Worm (Caenorhabditis elegans) whole organism, mixed stage, embryonic: Measurements from ENCODE around the gene Y37E11AL.1.

Source experiments
- M03D4.4 ChIP-seq: sonication (generic microtip); optimal IDR thresholded peaks from 2 replicates; lab custom pipeline; 2017; ENCODE audit warnings: mild to moderate bottlenecking, missing genetic modification characterization, missing compliant biosample characterization
- bed-3 ChIP-seq: fragments of 200-800 bp; sonication (Bioruptor generic); optimal IDR thresholded peaks from 3 replicates; lab custom pipeline; 2018; ENCODE audit warnings: mild to moderate bottlenecking, missing genetic modification characterization, moderate library complexity, missing compliant biosample characterization
- blmp-1 ChIP-seq: fragments of 150-350 bp; optimal IDR thresholded peaks from 2 replicates; lab custom pipeline; 2014; ENCODE audit warnings: missing biosample characterization, missing genetic modification characterization
- ceh-39 ChIP-seq: fragments of 150-350 bp; optimal IDR thresholded peaks from 2 replicates; lab custom pipeline; 2014; ENCODE audit warnings: missing biosample characterization, missing genetic modification characterization
- ceh-43 ChIP-seq: fragments of 200-800 bp; sonication (Bioruptor generic); optimal IDR thresholded peaks from 2 replicates; lab custom pipeline; 2018; ENCODE audit warnings: mild to moderate bottlenecking, missing genetic modification characterization, moderate library complexity, missing compliant biosample characterization
- ceh-83 ChIP-seq: fragments of 200-800 bp; sonication (Bioruptor generic); optimal IDR thresholded peaks from 2 replicates; lab custom pipeline; 2018; ENCODE audit warnings: mild to moderate bottlenecking, missing genetic modification characterization, missing compliant biosample characterization
- ces-1 ChIP-seq: fragments of 150-350 bp; optimal IDR thresholded peaks from 2 replicates; lab custom pipeline; 2014; ENCODE audit warnings: missing biosample characterization, missing genetic modification reagents, missing genetic modification characterization
- cnd-1 ChIP-seq: fragments of 200-800 bp; sonication (Bioruptor generic); optimal IDR thresholded peaks from 2 replicates; lab custom pipeline; 2018; ENCODE audit warnings: mild to moderate bottlenecking, missing genetic modification characterization, missing compliant biosample characterization
- drap-1 ChIP-seq: fragments of 200-800 bp; sonication (Bioruptor generic); optimal IDR thresholded peaks from 3 replicates; lab custom pipeline; 2018; ENCODE audit warnings: mild to moderate bottlenecking, missing genetic modification characterization, missing compliant biosample characterization
- elt-1 ChIP-seq: sonication (generic microtip); optimal IDR thresholded peaks from 2 replicates; lab custom pipeline; 2017; ENCODE audit warnings: missing genetic modification characterization, mild to moderate bottlenecking, missing compliant biosample characterization, antibody characterized with exemption, moderate library complexity, borderline replicate concordance; ENCODE audit not compliant: insufficient read depth
- elt-3 ChIP-seq: fragments of 150-350 bp; optimal IDR thresholded peaks from 2 replicates; lab custom pipeline; 2014; ENCODE audit warnings: missing biosample characterization, missing genetic modification characterization
- flh-1 ChIP-seq: fragments of 200-800 bp; sonication (Bioruptor generic); optimal IDR thresholded peaks from 2 replicates; lab custom pipeline; 2018; ENCODE audit warnings: mild to moderate bottlenecking, missing genetic modification characterization, moderate library complexity, missing compliant biosample characterization
- hlh-1 ChIP-seq: fragments of 150-350 bp; optimal IDR thresholded peaks from 2 replicates; lab custom pipeline; 2014; ENCODE audit warnings: missing biosample characterization, missing genetic modification reagents, missing genetic modification characterization
- lin-13 ChIP-seq: fragments of 150-350 bp; optimal IDR thresholded peaks from 2 replicates; lab custom pipeline; 2014; ENCODE audit warnings: missing biosample characterization, missing genetic modification characterization
- lin-32 ChIP-seq: fragments of 200-800 bp; sonication (Bioruptor generic); optimal IDR thresholded peaks from 2 replicates; lab custom pipeline; 2018; ENCODE audit warnings: mild to moderate bottlenecking, missing genetic modification characterization, missing compliant biosample characterization
- lsy-2 ChIP-seq: fragments of 150-350 bp; optimal IDR thresholded peaks from 2 replicates; lab custom pipeline; 2014; ENCODE audit warnings: missing biosample characterization, missing genetic modification characterization
- mab-5 ChIP-seq: fragments of 150-350 bp; optimal IDR thresholded peaks from 2 replicates; lab custom pipeline; 2014; ENCODE audit warnings: missing biosample characterization, missing genetic modification characterization
- mep-1 ChIP-seq: fragments of 150-350 bp; optimal IDR thresholded peaks from 2 replicates; lab custom pipeline; 2017; ENCODE audit warnings: missing biosample characterization, missing genetic modification reagents, missing genetic modification characterization, inconsistent platforms
- mls-2 ChIP-seq: sonication (generic microtip); optimal IDR thresholded peaks from 2 replicates; lab custom pipeline; 2016; ENCODE audit warnings: mild to moderate bottlenecking, missing genetic modification characterization, moderate library complexity, missing compliant biosample characterization
- nhr-12 ChIP-seq: fragments of 150-350 bp; optimal IDR thresholded peaks from 2 replicates; lab custom pipeline; 2014; ENCODE audit warnings: missing biosample characterization, missing genetic modification characterization
- nhr-2 ChIP-seq: fragments of 150-350 bp; optimal IDR thresholded peaks from 2 replicates; lab custom pipeline; 2014; ENCODE audit warnings: missing biosample characterization, missing genetic modification characterization
- nhr-237 ChIP-seq: fragments of 150-350 bp; optimal IDR thresholded peaks from 2 replicates; lab custom pipeline; 2014; ENCODE audit warnings: missing biosample characterization, missing genetic modification characterization
- nhr-28 ChIP-seq: fragments of 150-350 bp; optimal IDR thresholded peaks from 2 replicates; lab custom pipeline; 2014; ENCODE audit warnings: missing biosample characterization, missing genetic modification characterization
- nhr-76 ChIP-seq: sonication (generic microtip); optimal IDR thresholded peaks from 2 replicates; lab custom pipeline; 2017; ENCODE audit warnings: missing biosample characterization, missing genetic modification characterization
- pha-4 ChIP-seq: fragments of 150-350 bp; optimal IDR thresholded peaks from 2 replicates; lab custom pipeline; 2018; ENCODE audit warnings: missing biosample characterization, missing genetic modification reagents, missing genetic modification characterization
- sem-2 ChIP-seq: fragments of 200-800 bp; sonication (Bioruptor generic); optimal IDR thresholded peaks from 2 replicates; lab custom pipeline; 2018; ENCODE audit warnings: mild to moderate bottlenecking, missing genetic modification characterization, missing compliant biosample characterization
- snpc-4 ChIP-seq: fragments of 150-350 bp; optimal IDR thresholded peaks from 2 replicates; lab custom pipeline; 2014; ENCODE audit warnings: missing biosample characterization, missing genetic modification characterization
- sptf-1 ChIP-seq: sonication (generic microtip); optimal IDR thresholded peaks from 2 replicates; lab custom pipeline; 2017; ENCODE audit warnings: mild to moderate bottlenecking, missing genetic modification characterization, moderate library complexity, missing compliant biosample characterization
- tbx-8 ChIP-seq: fragments of 200-800 bp; sonication (Bioruptor generic); optimal IDR thresholded peaks from 2 replicates; lab custom pipeline; 2018; ENCODE audit warnings: mild to moderate bottlenecking, missing genetic modification characterization, moderate library complexity, missing compliant biosample characterization
- unc-120 ChIP-seq: sonication (generic microtip); optimal IDR thresholded peaks from 2 replicates; lab custom pipeline; 2017; ENCODE audit warnings: missing genetic modification characterization, missing compliant biosample characterization; ENCODE audit not compliant: poor library complexity, severe bottlenecking
- unc-39 ChIP-seq: fragments of 150-350 bp; optimal IDR thresholded peaks from 2 replicates; lab custom pipeline; 2014; ENCODE audit warnings: missing biosample characterization, missing genetic modification characterization
- unc-62 ChIP-seq: fragments of 150-350 bp; optimal IDR thresholded peaks from 2 replicates; lab custom pipeline; 2014; ENCODE audit warnings: missing biosample characterization, missing genetic modification reagents, missing genetic modification characterization
- zip-8 ChIP-seq: fragments of 150-350 bp; optimal IDR thresholded peaks from 2 replicates; lab custom pipeline; 2014; ENCODE audit warnings: missing biosample characterization, missing genetic modification characterization
- ztf-11 ChIP-seq: fragments of 150-350 bp; optimal IDR thresholded peaks from 2 replicates; lab custom pipeline; 2014; ENCODE audit warnings: missing biosample characterization, missing genetic modification characterization

The Y37E11AL.1 gene

DNA sequence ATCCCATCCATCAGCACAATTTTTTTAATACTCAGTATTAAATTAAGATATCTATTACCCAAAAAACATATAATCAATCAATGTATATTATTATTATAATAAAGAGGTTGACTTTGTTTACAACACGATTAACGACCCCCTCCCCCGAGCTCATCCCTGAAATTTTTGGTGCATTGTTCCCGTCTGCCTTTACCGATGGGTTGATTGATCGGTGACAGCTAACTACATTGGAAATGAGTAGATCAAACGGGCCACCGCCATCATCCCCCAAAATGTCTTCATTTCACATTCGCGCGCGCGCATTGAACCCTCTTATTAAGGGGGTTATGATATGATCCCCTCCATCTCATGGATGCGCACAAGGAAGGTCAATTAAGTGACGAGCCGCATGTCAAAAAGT is 50.5 kb downstream of the Y37E11AL.1 start:
- peak; percentile 74 for TF ChIP-seq unc-62 (GFP tag; lab: Kevin White, UChicago)
- TF ChIP-seq mep-1 (tag; lab: Kevin White, UChicago): no peak
- TF ChIP-seq elt-1: no peak
- no peak for TF ChIP-seq ceh-39 (tag; lab: Kevin White, UChicago)

DNA sequence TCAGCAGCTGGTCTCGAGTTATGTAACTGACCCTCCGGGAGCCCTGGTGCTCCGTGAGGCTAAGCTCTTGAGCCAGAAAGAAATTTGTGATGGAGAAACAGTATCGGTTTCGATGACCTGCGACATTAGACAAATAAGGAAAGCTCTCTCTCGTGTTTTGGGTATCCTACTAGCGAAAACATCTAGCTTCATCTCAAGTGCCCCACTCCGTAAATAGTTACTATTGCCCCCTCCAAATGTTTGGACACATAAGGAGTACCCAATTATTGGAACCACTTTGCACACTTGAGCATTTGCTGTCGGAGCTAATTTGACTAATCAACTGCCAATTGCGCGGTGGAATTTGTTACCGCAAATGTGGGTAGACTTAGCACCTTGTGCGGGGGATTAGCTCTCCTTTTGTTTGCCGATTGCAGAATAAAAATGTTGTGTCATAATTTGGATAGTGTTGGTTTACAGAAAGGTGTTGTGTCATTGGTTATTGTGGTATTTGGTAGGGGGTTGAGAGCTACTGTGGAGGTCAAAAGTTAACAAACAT is 54.8 kb downstream of the Y37E11AL.1 start:
- TF ChIP-seq drap-1 (GFP tag; lab: Kevin White, UChicago) (no peak), lsy-2 (tag; lab: Kevin White, UChicago) (no peak), ztf-11 (tag; lab: Kevin White, UChicago) (peak; percentile 3), tbx-8 (GFP tag; lab: Kevin White, UChicago) (no peak), flh-1 (no peak), nhr-237 (tag; lab: Kevin White, UChicago) (no peak), mab-5 (no peak), ceh-83 (GFP tag; lab: Kevin White, UChicago) (no peak), hlh-1 (no peak), sptf-1 (tag; lab: Kevin White, UChicago) (no peak), bed-3 (no peak), blmp-1 (tag; lab: Kevin White, UChicago) (no peak), unc-39 (no peak), mls-2 (tag; lab: Kevin White, UChicago) (no peak), ceh-43 (no peak), M03D4.4 (no peak), mep-1 (tag; lab: Kevin White, UChicago) (no peak), elt-3 (tag; lab: Kevin White, UChicago) (no peak), ces-1 (GFP tag; lab: Kevin White, UChicago) (peak; percentile 71), snpc-4 (tag; lab: Kevin White, UChicago) (no peak), zip-8 (tag; lab: Kevin White, UChicago) (peak; percentile 42), ceh-39 (tag; lab: Kevin White, UChicago) (no peak), nhr-12 (tag; lab: Kevin White, UChicago) (no peak), unc-120 (tag; lab: Kevin White, UChicago) (no peak), pha-4 (tag; lab: Kevin White, UChicago) (no peak), elt-1 (no peak), lin-13 (tag; lab: Kevin White, UChicago) (no peak), lin-32 (no peak), nhr-28 (tag; lab: Kevin White, UChicago) (no peak), sem-2 (GFP tag; lab: Kevin White, UChicago) (no peak), cnd-1 (tag; lab: Kevin White, UChicago) (no peak), nhr-76 (tag; lab: Kevin White, UChicago) (no peak), unc-62 (GFP tag; lab: Kevin White, UChicago) (no peak), nhr-2 (tag; lab: Kevin White, UChicago) (peak; percentile 88)
- TF ChIP-seq, all 35 proteins: peak for 4
